Worm (Caenorhabditis elegans): Measurements from ENCODE around the gene rpl-26.

Gene rpl-26

DNA sequence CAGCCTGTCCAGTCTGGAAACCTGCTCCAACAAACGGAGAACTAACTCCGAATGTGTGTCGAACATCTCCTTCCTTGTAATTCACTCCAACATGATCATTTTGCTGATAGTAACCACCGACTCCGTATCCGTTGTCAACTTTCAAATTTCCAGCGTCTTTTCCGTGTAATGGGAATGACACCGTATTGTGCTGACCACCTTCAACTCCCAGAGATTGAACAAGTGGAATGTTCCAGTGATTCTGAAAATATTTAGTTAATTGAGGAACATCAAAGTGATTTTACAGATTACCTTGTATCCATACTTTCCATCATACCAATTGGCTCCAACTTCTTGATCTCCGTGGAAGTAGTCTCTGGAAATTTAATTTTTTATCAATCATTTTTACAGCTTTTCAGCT lies 25.3 kb downstream of the rpl-26 start (continued):
- TF ChIP-seq lsy-27 (tag; optimal IDR thresholded peaks at IDR 0.05; ENCODE audit: borderline replicate concordance, insufficient read depth) (no peak), F33H1.4 (GFP tag; IDR thresholded peaks at IDR 0.05) (no peak), gei-17 (GFP tag; optimal IDR thresholded peaks at IDR 0.05) (no peak), F57C9.4 (tag; optimal IDR thresholded peaks at IDR 0.05) (no peak), F10E7.11 (tag; optimal IDR thresholded peaks at IDR 0.05) (no peak), ztf-28 (GFP tag; IDR thresholded peaks at IDR 0.05) (no peak)

DNA sequence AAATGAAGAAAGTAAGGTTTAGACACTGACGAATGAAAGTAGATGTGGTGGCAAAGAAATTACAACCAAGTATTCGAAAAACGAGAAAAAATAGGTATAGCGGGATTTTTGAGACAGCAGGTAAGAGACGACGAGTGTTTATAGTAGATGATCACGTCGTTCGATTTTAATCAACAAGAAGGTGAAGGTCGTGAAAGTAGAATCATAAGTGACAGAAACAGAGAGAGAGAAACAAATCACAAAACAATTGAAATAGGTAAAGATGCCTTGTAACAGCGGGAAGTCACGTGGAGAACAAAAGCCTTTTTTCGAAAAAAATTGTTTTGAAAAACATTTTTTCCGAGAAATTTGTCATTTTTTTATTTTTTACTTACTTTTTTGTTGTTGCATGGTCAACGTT lies 27.5 kb downstream of the rpl-26 start, which contains the start of gene T22C8.6:
TSS of gene T22C8.6 (minus strand) at position 194 of the 400 bp plus-strand sequence.
- TF ChIP-seq ceh-100 (GFP tag; IDR thresholded peaks at IDR 0.05) (no peak), rec-8 (tag; optimal IDR thresholded peaks at IDR 0.05) (no peak), chd-7 (tag; optimal IDR thresholded peaks at IDR 0.05) (no peak), Y56A3A.18 (GFP tag; IDR thresholded peaks at IDR 0.05) (no peak), madf-6 (GFP tag; IDR thresholded peaks at IDR 0.05) (no peak), F23B12.7 (tag; optimal IDR thresholded peaks at IDR 0.05; ENCODE audit: insufficient read depth) (no peak), B0035.1 (tag; optimal IDR thresholded peaks at IDR 0.05) (no peak), Y79H2A.3 (GFP tag; conservative IDR thresholded peaks at IDR 0.05) (no peak), F55B11.4 (tag; optimal IDR thresholded peaks at IDR 0.05; ENCODE audit: borderline replicate concordance, insufficient read depth) (no peak), snpc-1.1 (tag; optimal IDR thresholded peaks at IDR 0.05; ENCODE audit: insufficient read depth) (no peak), him-1 (tag; optimal IDR thresholded peaks at IDR 0.05) (no peak)

DNA sequence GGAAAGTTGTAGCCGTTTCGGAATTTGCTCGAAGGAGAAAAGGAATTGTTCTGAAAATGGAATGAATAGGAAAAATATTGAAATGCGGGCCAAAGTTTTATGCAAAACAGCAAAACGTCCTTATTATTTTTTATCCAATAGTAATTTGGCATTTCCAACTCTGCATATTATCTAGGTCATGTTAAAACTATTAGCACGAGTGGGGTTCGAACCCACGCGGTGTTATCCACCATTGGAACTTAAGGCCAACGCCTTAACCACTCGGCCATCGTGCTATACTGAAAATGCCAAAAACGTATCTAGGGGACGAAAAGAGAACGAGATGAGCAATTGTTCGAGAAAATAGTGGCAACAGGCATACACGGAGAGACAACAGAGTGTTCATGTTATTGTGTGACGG lies 29.2 kb downstream of the rpl-26 start:
- TF ChIP-seq die-1 (tag; optimal IDR thresholded peaks at IDR 0.05) = peak; percentile 34
- no peak for TF ChIP-seq let-607 (tag; optimal IDR thresholded peaks at IDR 0.05)
- peak; percentile 53 for TF ChIP-seq rpc-1 (optimal IDR thresholded peaks at IDR 0.05)
- peak; percentile 76 for TF ChIP-seq rpc-1 (tag; optimal IDR thresholded peaks at IDR 0.05)
- TF ChIP-seq hmg-20 (GFP tag; IDR thresholded peaks at IDR 0.05) = no peak
- TF ChIP-seq F33H1.4 (GFP tag; IDR thresholded peaks at IDR 0.05) = no peak; the same call in 1 of the 2 replicates
- peak; percentile 90 for TF ChIP-seq sptf-2 (GFP tag; optimal IDR thresholded peaks at IDR 0.05)
- no peak for TF ChIP-seq nhr-179 (tag; optimal IDR thresholded peaks at IDR 0.05)
- no peak for TF ChIP-seq unc-62 (GFP tag; optimal IDR thresholded peaks at IDR 0.05)
- TF ChIP-seq hlh-26 (GFP tag; conservative IDR thresholded peaks at IDR 0.05) = no peak
- TF ChIP-seq hsf-1 (GFP tag; IDR thresholded peaks at IDR 0.05) = peak; percentile 36; the same call in 1 of the 2 replicates
- 0 out of 2 replicates have a peak, but pooled peaks have one; percentile 18 for TF ChIP-seq D2030.7 (GFP tag; IDR thresholded peaks at IDR 0.05)
- TF ChIP-seq F52B5.7 (tag; optimal IDR thresholded peaks at IDR 0.05) = no peak
- TF ChIP-seq lin-26 (GFP tag; IDR thresholded peaks at IDR 0.05) = 0 out of 2 replicates have a peak, but pooled peaks have one; percentile 60
- TF ChIP-seq snpc-1.3 (tag; optimal IDR thresholded peaks at IDR 0.05; ENCODE audit: insufficient read depth) = peak; percentile 37
- no peak for TF ChIP-seq let-526 (GFP tag; IDR thresholded peaks at IDR 0.05)
- peak; percentile 82 for TF ChIP-seq tbp1 (GFP tag; optimal IDR thresholded peaks at IDR 0.05)
- peak; percentile 56 for TF ChIP-seq B0261.1 (tag; optimal IDR thresholded peaks at IDR 0.05)
- no peak for TF ChIP-seq akir-1 (GFP tag; optimal IDR thresholded peaks at IDR 0.05)
- TF ChIP-seq efl-1 (GFP tag; optimal IDR thresholded peaks at IDR 0.05) = no peak
- no peak for TF ChIP-seq ekl-4 (GFP tag; IDR thresholded peaks at IDR 0.05)
- TF ChIP-seq lsl-1 (GFP tag; optimal IDR thresholded peaks at IDR 0.05) = peak; percentile 13

All from whole organism, young adult.